Fruit fly (Drosophila melanogaster): Measurements from ENCODE around the gene RecQ5.

Gene RecQ5

DNA sequence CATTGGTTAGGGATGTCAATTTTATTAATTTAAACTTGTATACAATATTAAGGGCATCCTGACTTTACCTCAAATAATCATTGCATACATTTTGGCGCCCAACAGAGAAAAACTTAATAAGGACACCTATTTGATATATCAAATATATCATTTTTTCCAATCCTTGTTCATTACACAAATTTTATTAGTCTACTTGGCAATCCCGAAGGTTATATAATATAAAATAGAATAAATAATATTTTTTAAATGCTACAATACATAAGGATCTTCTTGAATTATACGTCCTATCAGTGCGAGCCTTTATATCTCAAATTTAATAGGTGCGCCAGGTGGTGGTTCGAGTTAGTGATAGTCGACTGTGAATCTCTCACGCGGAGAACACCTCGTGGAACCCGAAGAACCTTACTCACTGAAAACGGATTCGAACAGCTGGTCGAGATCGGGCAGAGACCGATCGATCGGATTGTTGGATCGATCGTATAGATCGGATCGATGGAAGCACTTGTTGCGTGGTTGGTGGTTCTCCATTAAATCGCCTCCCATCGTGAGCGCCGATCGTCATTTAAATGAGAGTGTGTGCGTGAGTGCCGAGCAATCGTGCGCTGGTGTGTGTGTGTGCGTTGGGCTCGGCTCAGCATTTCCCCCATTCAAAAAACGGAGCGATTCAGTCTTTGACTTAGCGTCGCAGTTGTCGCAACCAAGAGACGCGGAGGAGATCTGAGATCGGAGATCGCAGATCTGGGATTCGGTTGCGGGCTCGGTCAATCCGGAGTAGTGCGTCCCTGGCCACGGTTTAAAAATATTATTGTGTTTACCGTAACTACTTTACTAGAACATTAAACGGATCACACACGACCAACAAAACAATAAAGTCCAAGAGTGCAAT lies 17.8 kb downstream of the RecQ5 start, which contains the start of gene shd (continued):
- TF ChIP-seq amos (GFP tag; IDR thresholded peaks at IDR 0.05; ENCODE audit: partially characterized antibody) = no peak
- TF ChIP-seq cato (GFP tag; optimal IDR thresholded peaks at IDR 0.05; ENCODE audit: borderline replicate concordance) = no peak
- no peak for TF ChIP-seq CG3995 (GFP tag; optimal IDR thresholded peaks at IDR 0.05)
- TF ChIP-seq gem (tag; optimal IDR thresholded peaks at IDR 0.05) = peak; percentile 66
- TF ChIP-seq esg (GFP tag; conservative IDR thresholded peaks at IDR 0.05) = no peak
- peak; percentile 46 for TF ChIP-seq CG14710 (tag; optimal IDR thresholded peaks at IDR 0.05)
- TF ChIP-seq dysf (GFP tag; IDR thresholded peaks at IDR 0.05) = 0 out of 3 replicates have a peak, but pooled peaks have one; percentile 25
- TF ChIP-seq pros (GFP tag; optimal IDR thresholded peaks at IDR 0.05) = peak; percentile 39
- no peak for TF ChIP-seq ash1 (GFP tag; optimal IDR thresholded peaks at IDR 0.05)
- TF ChIP-seq Vsx1 (GFP tag; optimal IDR thresholded peaks at IDR 0.05) = peak; percentile 9
- TF ChIP-seq zen2 (GFP tag; IDR thresholded peaks at IDR 0.05; ENCODE audit: partially characterized antibody) = no peak
- TF ChIP-seq kni (GFP tag; optimal IDR thresholded peaks at IDR 0.05) = peak; percentile 90
- TF ChIP-seq Med (GFP tag) = peak; percentile 80
- TF ChIP-seq CG18262 (tag; optimal IDR thresholded peaks at IDR 0.05) = peak; percentile 75
- 0 out of 2 replicates have a peak, but pooled peaks have one; percentile 9 for TF ChIP-seq lmd (GFP tag; IDR thresholded peaks at IDR 0.05)
- TF ChIP-seq CG12219 (GFP tag; optimal IDR thresholded peaks at IDR 0.05) = no peak
- peak; percentile 34 for TF ChIP-seq CG1602 (GFP tag; optimal IDR thresholded peaks at IDR 0.05)
- TF ChIP-seq CG9609 (GFP tag; optimal IDR thresholded peaks at IDR 0.05) = no peak
- no peak for TF ChIP-seq CG4404 (GFP tag; IDR thresholded peaks at IDR 0.05)
- peak; percentile 6 for TF ChIP-seq HLHmδ (GFP tag; optimal IDR thresholded peaks at IDR 0.05)
- no peak for TF ChIP-seq CG7271 (tag; optimal IDR thresholded peaks at IDR 0.05)
- TF ChIP-seq tup (GFP tag; optimal IDR thresholded peaks at IDR 0.05) = no peak
- TF ChIP-seq tio (GFP tag; optimal IDR thresholded peaks at IDR 0.05) = peak; percentile 45
- no peak for TF ChIP-seq trh (GFP tag; optimal IDR thresholded peaks at IDR 0.05)
- no peak for TF ChIP-seq CG5245 (GFP tag; optimal IDR thresholded peaks at IDR 0.05)
- no peak for TF ChIP-seq ewg (GFP tag; optimal IDR thresholded peaks at IDR 0.05)
- peak; percentile 65 for TF ChIP-seq abd-A (tag; optimal IDR thresholded peaks at IDR 0.05)
- TF ChIP-seq klu (GFP tag; IDR thresholded peaks at IDR 0.05) = no peak
- peak; percentile 7 for TF ChIP-seq CG8290 (GFP tag; optimal IDR thresholded peaks at IDR 0.05)
- peak; percentile 46 to 84 for TF ChIP-seq CG8290 (tag; optimal IDR thresholded peaks at IDR 0.05)
- no peak for TF ChIP-seq CrebB (tag; optimal IDR thresholded peaks at IDR 0.05)
- TF ChIP-seq CG6791 (GFP tag; IDR thresholded peaks at IDR 0.05; ENCODE audit: partially characterized antibody) = no peak
- TF ChIP-seq CG10959 (GFP tag; IDR thresholded peaks at IDR 0.05) = no peak
- no peak for TF ChIP-seq CG6854 (GFP tag; optimal IDR thresholded peaks at IDR 0.05)
- TF ChIP-seq CG4707 (GFP tag; optimal IDR thresholded peaks at IDR 0.05) = no peak
- peak; percentile 57 for TF ChIP-seq Oli (tag; optimal IDR thresholded peaks at IDR 0.05)
- TF ChIP-seq CG8388 (GFP tag; optimal IDR thresholded peaks at IDR 0.05) = no peak
- TF ChIP-seq CG8359 (GFP tag; optimal IDR thresholded peaks at IDR 0.05; ENCODE audit: borderline replicate concordance) = no peak
- no peak for TF ChIP-seq CG12299 (tag; optimal IDR thresholded peaks at IDR 0.05)
- no peak for TF ChIP-seq pan (optimal IDR thresholded peaks at IDR 0.05)
- peak in 1 of 2 experiments; percentile 14 for TF ChIP-seq pan (GFP tag; optimal IDR thresholded peaks at IDR 0.05 in 1 of 2, IDR thresholded peaks at IDR 0.05 in 1 of 2)
- peak; percentile 46 for TF ChIP-seq Sox100B (GFP tag; optimal IDR thresholded peaks at IDR 0.05)
- peak; percentile 45 for TF ChIP-seq CG8924 (tag; optimal IDR thresholded peaks at IDR 0.05)
- TF ChIP-seq Scr (GFP tag; IDR thresholded peaks at IDR 0.05; ENCODE audit: partially characterized antibody) = no peak
- TF ChIP-seq sna (GFP tag; IDR thresholded peaks at IDR 0.05; ENCODE audit: partially characterized antibody) = no peak
- no peak for TF ChIP-seq h (optimal IDR thresholded peaks at IDR 0.05)
- no peak for TF ChIP-seq mam (GFP tag; optimal IDR thresholded peaks at IDR 0.05)
- TF ChIP-seq lov (optimal IDR thresholded peaks at IDR 0.05) = no peak
- TF ChIP-seq lov (GFP tag; IDR thresholded peaks at IDR 0.05) = 0 out of 3 replicates have a peak, but pooled peaks have one; percentile 15
